Worm (Caenorhabditis elegans): ENCODE results near the gene drd-5.

Gene drd-5

ce11 chrX:8346248-8346647, at the start of gene drd-5:
TSS of gene drd-5 (minus strand) at chrX:8346348.
- TF ChIP-seq elt-2 (tag; optimal IDR thresholded peaks at IDR 0.05) (peak; percentile 59), lin-39 (tag; optimal IDR thresholded peaks at IDR 0.05) (no peak), nhr-43 (tag; optimal IDR thresholded peaks at IDR 0.05; ENCODE audit: poor library complexity, severe bottlenecking) (no peak), nhr-11 (tag; optimal IDR thresholded peaks at IDR 0.05) (no peak)

- no peak for TF ChIP-seq sea-2 (GFP tag; optimal IDR thresholded peaks at IDR 0.05)
- no peak for TF ChIP-seq mml-1 (tag; optimal IDR thresholded peaks at IDR 0.05)
- no peak for TF ChIP-seq nhr-28 (tag; optimal IDR thresholded peaks at IDR 0.05)
- no peak for TF ChIP-seq nhr-11 (tag; optimal IDR thresholded peaks at IDR 0.05)
- TF ChIP-seq R02D3.7 (tag; optimal IDR thresholded peaks at IDR 0.05), result no peak
- TF ChIP-seq tbx-2 (tag; optimal IDR thresholded peaks at IDR 0.05), result no peak
- TF ChIP-seq ztf-4 (tag; optimal IDR thresholded peaks at IDR 0.05), result no peak
- no peak for TF ChIP-seq nhr-76 (tag; optimal IDR thresholded peaks at IDR 0.05)
- TF ChIP-seq lin-15B (tag; optimal IDR thresholded peaks at IDR 0.05), result no peak
- no peak for TF ChIP-seq egl-5 (tag; optimal IDR thresholded peaks at IDR 0.05)
- no peak for TF ChIP-seq ceh-28 (tag; optimal IDR thresholded peaks at IDR 0.05)
- no peak for TF ChIP-seq lin-39 (tag; optimal IDR thresholded peaks at IDR 0.05)
- TF ChIP-seq egl-27 (tag; optimal IDR thresholded peaks at IDR 0.05), result no peak
- no peak for TF ChIP-seq fos-1 (tag; optimal IDR thresholded peaks at IDR 0.05)
- no peak for TF ChIP-seq eor-1 (tag; optimal IDR thresholded peaks at IDR 0.05)
- TF ChIP-seq elt-1 (tag; optimal IDR thresholded peaks at IDR 0.05), result no peak
- no peak for TF ChIP-seq fkh-2 (tag; optimal IDR thresholded peaks at IDR 0.05)
Measured at ce11 chrX:8394279-8394678, 48.1 kb upstream of the drd-5 start.

ce11 chrX:8392539-8392996, 46.4 kb upstream of the drd-5 start, which contains the start of gene wrk-1:
TSS of gene wrk-1 (minus strand) at chrX:8392589.
- TF ChIP-seq nhr-77 (tag; optimal IDR thresholded peaks at IDR 0.05) (no peak), lin-39 (tag; optimal IDR thresholded peaks at IDR 0.05) (no peak), elt-2 (tag; optimal IDR thresholded peaks at IDR 0.05) (peak; percentile 17), sea-2 (GFP tag; optimal IDR thresholded peaks at IDR 0.05) (no peak), jun-1 (tag; optimal IDR thresholded peaks at IDR 0.05) (no peak), aly-2 (tag; optimal IDR thresholded peaks at IDR 0.05) (no peak), lsy-12 (tag; optimal IDR thresholded peaks at IDR 0.05) (no peak), elt-3 (tag; optimal IDR thresholded peaks at IDR 0.05) (no peak), tbx-2 (tag; optimal IDR thresholded peaks at IDR 0.05) (no peak), unc-62 (GFP tag; optimal IDR thresholded peaks at IDR 0.05) (no peak), pqm-1 (tag; optimal IDR thresholded peaks at IDR 0.05) (peak; percentile 54)

- TF ChIP-seq unc-62 (GFP tag; optimal IDR thresholded peaks at IDR 0.05), result no peak
- no peak for TF ChIP-seq elt-3 (tag; optimal IDR thresholded peaks at IDR 0.05)
- no peak for TF ChIP-seq nhr-11 (tag; optimal IDR thresholded peaks at IDR 0.05)
- no peak for TF ChIP-seq fos-1 (tag; optimal IDR thresholded peaks at IDR 0.05)
- no peak for TF ChIP-seq snpc-4 (tag; optimal IDR thresholded peaks at IDR 0.05)
- TF ChIP-seq tbx-2 (tag; optimal IDR thresholded peaks at IDR 0.05), result no peak
- TF ChIP-seq sea-2 (GFP tag; optimal IDR thresholded peaks at IDR 0.05), result no peak
Measured at ce11 chrX:8391505-8391904, 45.4 kb upstream of the drd-5 start.

- TF ChIP-seq lin-39 (tag; optimal IDR thresholded peaks at IDR 0.05), result peak; percentile 81
- TF ChIP-seq nhr-28 (tag; optimal IDR thresholded peaks at IDR 0.05), result no peak
Measured at ce11 chrX:8390508-8390907, 44.4 kb upstream of the drd-5 start.

- no peak for TF ChIP-seq unc-39 (tag; optimal IDR thresholded peaks at IDR 0.05)
- no peak for TF ChIP-seq nhr-28 (tag; optimal IDR thresholded peaks at IDR 0.05)
- TF ChIP-seq ceh-82 (tag; optimal IDR thresholded peaks at IDR 0.05), result no peak
- no peak for TF ChIP-seq mdl-1 (tag; optimal IDR thresholded peaks at IDR 0.05)
- TF ChIP-seq ama-1 (optimal IDR thresholded peaks at IDR 0.05), result no peak
- no peak for TF ChIP-seq ceh-9 (tag; optimal IDR thresholded peaks at IDR 0.05)
- TF ChIP-seq hmg-11 (tag; optimal IDR thresholded peaks at IDR 0.05), result peak; percentile 71
- TF ChIP-seq lsy-12 (tag; optimal IDR thresholded peaks at IDR 0.05), result peak; percentile 45
- TF ChIP-seq nhr-11 (tag; optimal IDR thresholded peaks at IDR 0.05), result no peak
- no peak for TF ChIP-seq nhr-76 (tag; optimal IDR thresholded peaks at IDR 0.05)
- no peak for TF ChIP-seq snpc-4 (tag; optimal IDR thresholded peaks at IDR 0.05)
- TF ChIP-seq daf-12 (tag; optimal IDR thresholded peaks at IDR 0.05), result no peak
- peak; percentile 8 for TF ChIP-seq tbx-2 (tag; optimal IDR thresholded peaks at IDR 0.05)
- TF ChIP-seq mml-1 (tag; optimal IDR thresholded peaks at IDR 0.05), result no peak
- no peak for TF ChIP-seq elt-3 (tag; optimal IDR thresholded peaks at IDR 0.05)
- no peak for TF ChIP-seq fkh-10 (GFP tag; optimal IDR thresholded peaks at IDR 0.05)
- TF ChIP-seq lin-39 (tag; optimal IDR thresholded peaks at IDR 0.05), result peak; percentile 75
- TF ChIP-seq pha-4 (tag; optimal IDR thresholded peaks at IDR 0.05), result peak; percentile 60
- no peak for TF ChIP-seq nhr-23 (tag; optimal IDR thresholded peaks at IDR 0.05)
- no peak for TF ChIP-seq nhr-43 (tag; optimal IDR thresholded peaks at IDR 0.05; ENCODE audit: poor library complexity, severe bottlenecking)
- TF ChIP-seq ceh-28 (tag; optimal IDR thresholded peaks at IDR 0.05), result no peak
- no peak for TF ChIP-seq ztf-4 (tag; optimal IDR thresholded peaks at IDR 0.05)
- no peak for TF ChIP-seq ztf-11 (tag; optimal IDR thresholded peaks at IDR 0.05)
- no peak for TF ChIP-seq aly-2 (tag; optimal IDR thresholded peaks at IDR 0.05)
- no peak for TF ChIP-seq nhr-12 (tag; optimal IDR thresholded peaks at IDR 0.05)
- no peak for TF ChIP-seq nhr-25 (tag; optimal IDR thresholded peaks at IDR 0.05)
Measured at ce11 chrX:8386068-8386851, 40.1 kb upstream of the drd-5 start.
